Worm (Caenorhabditis elegans): ENCODE data around the gene ifas-2.

- TF ChIP-seq unc-62 (GFP tag; optimal IDR thresholded peaks at IDR 0.05) (no peak), unc-39 (tag; optimal IDR thresholded peaks at IDR 0.05) (no peak), lin-13 (tag; optimal IDR thresholded peaks at IDR 0.05) (no peak), nhr-12 (tag; optimal IDR thresholded peaks at IDR 0.05) (no peak), mep-1 (tag; optimal IDR thresholded peaks at IDR 0.05) (no peak), snpc-4 (tag; optimal IDR thresholded peaks at IDR 0.05) (no peak), elt-1 (tag; optimal IDR thresholded peaks at IDR 0.05; ENCODE audit: borderline replicate concordance, insufficient read depth) (no peak), nhr-76 (tag; optimal IDR thresholded peaks at IDR 0.05) (no peak), ceh-83 (GFP tag; optimal IDR thresholded peaks at IDR 0.05) (no peak), lsy-2 (tag; optimal IDR thresholded peaks at IDR 0.05) (no peak), nhr-28 (tag; optimal IDR thresholded peaks at IDR 0.05) (no peak), tbx-8 (GFP tag; optimal IDR thresholded peaks at IDR 0.05) (no peak), zip-8 (tag; optimal IDR thresholded peaks at IDR 0.05) (no peak), elt-3 (tag; optimal IDR thresholded peaks at IDR 0.05) (no peak)
Observed at ce11 chrV:16840283-16840682, 48.4 kb downstream of the ifas-2 start.

Data from whole organism, mixed stage, embryonic.